Fruit fly (Drosophila melanogaster) whole organism, embryonic: ENCODE data around the gene RhoGAPp190.

Experiments used
- Adf1 ChIP-seq: fragments of 200-800 bp; sonication (Bioruptor generic); IDR thresholded peaks from 2 replicates; pipeline ENCODE4 v1.3.6; 2022; ENCODE audit warnings: missing biosample characterization, missing genetic modification characterization
- CG12236 ChIP-seq: fragments of 200-800 bp; sonication (Bioruptor generic); optimal IDR thresholded peaks from 2 replicates; lab custom pipeline; 2016; ENCODE audit warnings: missing biosample characterization, missing genetic modification characterization
- CG13424 ChIP-seq: fragments of 200-800 bp; sonication (Bioruptor generic); optimal IDR thresholded peaks from 2 replicates; lab custom pipeline; 2019; ENCODE audit warnings: missing biosample characterization, mild to moderate bottlenecking, missing genetic modification characterization, moderate library complexity
- CG1832 ChIP-seq: fragments of 200-800 bp; sonication (Bioruptor generic); optimal IDR thresholded peaks from 2 replicates; lab custom pipeline; 2017; ENCODE audit warnings: missing biosample characterization, mild to moderate bottlenecking, missing genetic modification characterization, inconsistent platforms
- CG34224 ChIP-seq: fragments of 200-800 bp; sonication (Bioruptor generic); IDR thresholded peaks from 3 replicates; pipeline ENCODE4 v1.3.6; 2022; ENCODE audit warnings: missing biosample characterization, missing genetic modification characterization; ENCODE audit not compliant: partially characterized antibody
- CG42726 ChIP-seq: fragments of 200-800 bp; sonication (Bioruptor generic); IDR thresholded peaks from 2 replicates; pipeline ENCODE4 v1.3.6; 2022; ENCODE audit warnings: missing biosample characterization, missing genetic modification characterization; ENCODE audit not compliant: partially characterized antibody
- CG6791 ChIP-seq: fragments of 200-800 bp; sonication (Bioruptor generic); IDR thresholded peaks from 3 replicates; pipeline ENCODE4 v1.3.6; 2022; ENCODE audit warnings: missing biosample characterization, missing genetic modification characterization; ENCODE audit not compliant: partially characterized antibody
- CG8478 ChIP-seq: fragments of >200 bp; optimal IDR thresholded peaks from 2 replicates; lab custom pipeline; 2018
- CG9727 ChIP-seq: fragments of 200-800 bp; sonication (Bioruptor generic); optimal IDR thresholded peaks from 3 replicates; lab custom pipeline; 2017; ENCODE audit warnings: missing biosample characterization, mild to moderate bottlenecking, missing genetic modification characterization
- CG9797 ChIP-seq: fragments of 200-800 bp; sonication (Bioruptor generic); optimal IDR thresholded peaks from 3 replicates; lab custom pipeline; 2018; ENCODE audit warnings: missing biosample characterization, mild to moderate bottlenecking, missing genetic modification characterization
- Deaf1 ChIP-seq: fragments of 200-800 bp; optimal IDR thresholded peaks from 3 replicates; lab custom pipeline; 2019; ENCODE audit warnings: missing biosample characterization, mild to moderate bottlenecking, missing genetic modification characterization, moderate library complexity
- Drgx ChIP-seq: fragments of 200-800 bp; sonication (Bioruptor generic); IDR thresholded peaks from 2 replicates; pipeline ENCODE4 v1.3.6; 2022; ENCODE audit warnings: missing biosample characterization, missing genetic modification characterization
- Eip74EF ChIP-seq, 2 experiments: fragments of 200-800 bp in 1 of 2; fragments of >200 bp in 1 of 2; sonication (Bioruptor generic) in 1 of 2; optimal IDR thresholded peaks; 2 replicates each; lab custom pipeline; 2017 to 2019; ENCODE audit warnings: missing biosample characterization in 2 of 2, missing genetic modification characterization in 2 of 2, mild to moderate bottlenecking in 1 of 2, moderate library complexity in 1 of 2
- Ets97D ChIP-seq: fragments of 200-800 bp; sonication (Bioruptor generic); optimal IDR thresholded peaks from 3 replicates; lab custom pipeline; 2016; ENCODE audit warnings: missing biosample characterization, missing genetic modification characterization
- MBD-R2 ChIP-seq: fragments of 200-800 bp; sonication (Bioruptor generic); IDR thresholded peaks from 2 replicates; pipeline ENCODE4 v1.3.6; 2022; ENCODE audit warnings: missing biosample characterization, missing genetic modification characterization
- MTF-1 ChIP-seq: fragments of 200-800 bp; sonication (Bioruptor generic); optimal IDR thresholded peaks from 2 replicates; lab custom pipeline; 2018; ENCODE audit warnings: missing biosample characterization, mild to moderate bottlenecking, missing genetic modification characterization, borderline replicate concordance
- Max ChIP-seq: fragments of 200-800 bp; sonication (Bioruptor generic); optimal IDR thresholded peaks from 2 replicates; lab custom pipeline; 2016; ENCODE audit warnings: missing biosample characterization, mild to moderate bottlenecking, missing genetic modification characterization
- NfI ChIP-seq: fragments of 200-800 bp; sonication (Bioruptor generic); optimal IDR thresholded peaks from 3 replicates; lab custom pipeline; 2018; ENCODE audit warnings: missing biosample characterization, mild to moderate bottlenecking, missing genetic modification characterization, moderate library complexity
- Scr ChIP-seq: fragments of 200-800 bp; sonication (Bioruptor generic); IDR thresholded peaks from 2 replicates; pipeline ENCODE4 v1.3.6; 2022; ENCODE audit warnings: missing biosample characterization, missing genetic modification characterization; ENCODE audit not compliant: partially characterized antibody
- Stat92E ChIP-seq, 3 experiments: fragments of >200 bp in 2 of 3; fragments of 200-800 bp in 1 of 3; sonication (Bioruptor generic) in 1 of 3; optimal IDR thresholded peaks; 2 replicates each; lab custom pipeline; 2017 to 2019; ENCODE audit warnings: missing biosample characterization in 3 of 3, missing genetic modification characterization in 3 of 3, mild to moderate bottlenecking in 1 of 3, moderate library complexity in 1 of 3
- Taf1 ChIP-seq: fragments of 200-800 bp; sonication (Bioruptor generic); IDR thresholded peaks from 2 replicates; pipeline ENCODE4 v1.3.6; 2022; ENCODE audit warnings: missing biosample characterization, missing genetic modification characterization
- Xbp1 ChIP-seq: fragments of 200-800 bp; sonication (Bioruptor generic); optimal IDR thresholded peaks from 3 replicates; lab custom pipeline; 2016; ENCODE audit warnings: missing biosample characterization, mild to moderate bottlenecking, missing genetic modification characterization
- YL-1 ChIP-seq: fragments of 200-800 bp; sonication (Bioruptor generic); optimal IDR thresholded peaks from 3 replicates; lab custom pipeline; 2017; ENCODE audit warnings: missing biosample characterization, mild to moderate bottlenecking, missing genetic modification characterization
- amos ChIP-seq: fragments of 200-800 bp; sonication (Bioruptor generic); IDR thresholded peaks from 2 replicates; pipeline ENCODE4 v1.3.6; 2022; ENCODE audit warnings: missing biosample characterization, missing genetic modification characterization; ENCODE audit not compliant: partially characterized antibody
- bbx ChIP-seq: fragments of 200-800 bp; sonication (Bioruptor generic); IDR thresholded peaks from 2 replicates; pipeline ENCODE4 v1.3.6; 2022; ENCODE audit warnings: missing biosample characterization, missing genetic modification characterization; ENCODE audit not compliant: partially characterized antibody
- dm ChIP-seq: fragments of 200-800 bp; sonication (Bioruptor generic); optimal IDR thresholded peaks from 3 replicates; lab custom pipeline; 2016; ENCODE audit warnings: missing biosample characterization, missing genetic modification characterization
- dmrt11E ChIP-seq: fragments of 200-800 bp; sonication (Bioruptor generic); optimal IDR thresholded peaks from 3 replicates; lab custom pipeline; 2018; ENCODE audit warnings: missing biosample characterization, mild to moderate bottlenecking, missing genetic modification characterization, moderate library complexity
- ewg ChIP-seq: fragments of 200-800 bp; sonication (Bioruptor generic); optimal IDR thresholded peaks from 3 replicates; lab custom pipeline; 2017; ENCODE audit warnings: mild to moderate bottlenecking, missing biosample characterization, missing genetic modification reagents, missing genetic modification characterization
- exex ChIP-seq: fragments of 200-800 bp; sonication (Bioruptor generic); optimal IDR thresholded peaks from 4 replicates; lab custom pipeline; 2018; ENCODE audit warnings: missing biosample characterization, mild to moderate bottlenecking, missing genetic modification characterization, moderate library complexity
- fu2 ChIP-seq: fragments of 200-800 bp; sonication (Bioruptor generic); optimal IDR thresholded peaks from 2 replicates; lab custom pipeline; 2016; ENCODE audit warnings: missing biosample characterization, missing genetic modification characterization
- knrl ChIP-seq: fragments of 200-800 bp; sonication (Bioruptor generic); IDR thresholded peaks from 3 replicates; pipeline ENCODE4 v1.3.6; 2022; ENCODE audit warnings: missing biosample characterization, missing genetic modification characterization; ENCODE audit not compliant: partially characterized antibody
- nerfin-1 ChIP-seq: fragments of 200-800 bp; sonication (Bioruptor generic); optimal IDR thresholded peaks from 3 replicates; lab custom pipeline; 2019; ENCODE audit warnings: missing biosample characterization, mild to moderate bottlenecking, missing genetic modification characterization, moderate library complexity
- nerfin-2 ChIP-seq: fragments of 200-800 bp; sonication (Bioruptor generic); IDR thresholded peaks from 2 replicates; pipeline ENCODE4 v1.3.6; 2022; ENCODE audit warnings: missing biosample characterization, missing genetic modification characterization; ENCODE audit not compliant: partially characterized antibody
- nmo ChIP-seq: fragments of 200-800 bp; sonication (Bioruptor generic); optimal IDR thresholded peaks from 2 replicates; lab custom pipeline; 2018; ENCODE audit warnings: missing biosample characterization, mild to moderate bottlenecking, missing genetic modification characterization, moderate library complexity
- odd ChIP-seq: fragments of 200-800 bp; sonication (Bioruptor generic); optimal IDR thresholded peaks from 2 replicates; lab custom pipeline; 2017; ENCODE audit warnings: missing biosample characterization, mild to moderate bottlenecking, missing genetic modification characterization
- pros ChIP-seq: fragments of 200-800 bp; sonication (Bioruptor generic); optimal IDR thresholded peaks from 3 replicates; lab custom pipeline; 2019; ENCODE audit warnings: missing biosample characterization, mild to moderate bottlenecking, missing genetic modification characterization, moderate library complexity
- rib ChIP-seq: fragments of 200-800 bp; sonication (Bioruptor generic); IDR thresholded peaks from 2 replicates; pipeline ENCODE4 v1.3.6; 2022; ENCODE audit warnings: missing biosample characterization, missing genetic modification characterization
- row ChIP-seq: fragments of 200-800 bp; sonication (Bioruptor generic); IDR thresholded peaks from 3 replicates; pipeline ENCODE4 v1.3.6; 2022; ENCODE audit warnings: missing biosample characterization, missing genetic modification characterization
- sens-2 ChIP-seq: fragments of 200-800 bp; sonication (Bioruptor generic); IDR thresholded peaks from 2 replicates; pipeline ENCODE4 v1.3.6; 2022; ENCODE audit warnings: missing biosample characterization, missing genetic modification characterization
- sisA ChIP-seq: fragments of 200-800 bp; sonication (Bioruptor generic); IDR thresholded peaks from 2 replicates; pipeline ENCODE4 v1.3.6; 2022; ENCODE audit warnings: missing biosample characterization, missing genetic modification characterization
- slbo ChIP-seq: fragments of 200-800 bp; sonication (Bioruptor generic); IDR thresholded peaks from 2 replicates; pipeline ENCODE4 v1.3.6; 2022; ENCODE audit warnings: missing biosample characterization, missing genetic modification characterization
- sna ChIP-seq: fragments of 200-800 bp; sonication (Bioruptor generic); IDR thresholded peaks from 2 replicates; pipeline ENCODE4 v1.3.6; 2022; ENCODE audit warnings: missing biosample characterization, missing genetic modification characterization; ENCODE audit not compliant: partially characterized antibody
- sob ChIP-seq: fragments of 200-800 bp; sonication (Bioruptor generic); IDR thresholded peaks from 2 replicates; pipeline ENCODE4 v1.3.6; 2022; ENCODE audit warnings: missing biosample characterization, missing genetic modification characterization
- stwl ChIP-seq: fragments of 200-800 bp; sonication (Bioruptor generic); optimal IDR thresholded peaks from 3 replicates; lab custom pipeline; 2018; ENCODE audit warnings: missing biosample characterization, mild to moderate bottlenecking, missing genetic modification characterization, moderate library complexity
- tna ChIP-seq: fragments of 200-800 bp; sonication (Bioruptor generic); IDR thresholded peaks from 2 replicates; pipeline ENCODE4 v1.3.6; 2022; ENCODE audit warnings: missing biosample characterization, missing genetic modification characterization; ENCODE audit not compliant: partially characterized antibody
- unc-4 ChIP-seq: fragments of 200-800 bp; sonication (Bioruptor generic); IDR thresholded peaks from 2 replicates; pipeline ENCODE4 v1.3.6; 2022; ENCODE audit warnings: missing biosample characterization, missing genetic modification characterization; ENCODE audit not compliant: partially characterized antibody
- zen2 ChIP-seq: fragments of 200-800 bp; sonication (Bioruptor generic); IDR thresholded peaks from 3 replicates; pipeline ENCODE4 v1.3.6; 2022; ENCODE audit warnings: missing biosample characterization, missing genetic modification characterization; ENCODE audit not compliant: partially characterized antibody

Gene RhoGAPp190

DNA sequence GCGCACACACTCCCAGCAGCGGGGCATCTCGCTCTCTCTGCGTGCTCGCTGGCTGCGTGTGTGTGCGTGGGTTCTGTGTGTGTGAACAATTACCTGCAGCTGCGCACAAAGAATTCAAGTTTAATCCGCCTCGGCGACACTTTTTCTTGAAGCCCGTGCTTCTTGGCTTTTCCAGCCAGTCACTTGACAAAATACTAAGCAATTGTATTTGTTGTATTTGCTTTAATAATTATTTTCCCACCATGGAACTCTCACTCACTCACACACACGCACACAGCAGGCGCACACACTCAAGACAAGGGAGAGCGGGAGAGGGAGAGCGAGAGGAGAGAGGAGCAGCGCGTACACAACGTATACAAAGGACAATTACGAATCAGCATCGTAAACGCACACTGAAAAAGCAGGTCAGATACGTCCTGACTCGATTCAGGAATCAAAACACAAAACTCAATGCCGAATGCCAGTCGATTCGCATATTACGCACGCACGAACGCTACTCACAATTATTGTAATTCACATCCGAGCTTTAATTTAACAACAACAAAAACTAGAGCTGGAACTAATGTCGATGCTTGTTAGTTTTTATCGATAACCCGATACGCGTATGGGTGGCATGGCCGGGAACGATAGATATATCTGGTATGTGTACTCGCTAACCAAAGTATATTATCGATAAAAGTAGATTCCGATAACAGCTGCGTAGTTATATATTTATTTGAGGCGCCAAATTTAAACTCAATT, at the start of gene RhoGAPp190 (continued):
- TF ChIP-seq NfI (peak; percentile 13), CG9797 (GFP tag; lab: Kevin White, UChicago) (peak; percentile 45), Taf1 (GFP tag; lab: Robert Waterston, UW) (no peak), row (GFP tag; lab: Robert Waterston, UW) (0 out of 3 replicates have a peak, but pooled peaks have one; percentile 9), MTF-1 (GFP tag; lab: Kevin White, UChicago) (no peak), tna (GFP tag; lab: Robert Waterston, UW) (peak; percentile 96), CG34224 (GFP tag; lab: Robert Waterston, UW) (peak; percentile 96), Scr (GFP tag; lab: Robert Waterston, UW) (peak; percentile 82), CG8478 (lab: Kevin White, UChicago) (peak; percentile 88), CG42726 (GFP tag; lab: Robert Waterston, UW) (peak; percentile 57; the same call in 1 of the 2 replicates), pros (GFP tag; lab: Kevin White, UChicago) (peak; percentile 24), unc-4 (GFP tag; lab: Robert Waterston, UW) (peak; percentile 88), sna (GFP tag; lab: Robert Waterston, UW) (peak; percentile 88), slbo (no peak), MBD-R2 (peak; percentile 9), exex (peak; percentile 19), Max (GFP tag; lab: Kevin White, UChicago) (no peak), Xbp1 (peak; percentile 7), Ets97D (GFP tag; lab: Kevin White, UChicago) (peak; percentile 66), amos (peak; percentile 91; the same call in 1 of the 2 replicates), sob (peak; percentile 58; the same call in 1 of the 2 replicates), stwl (peak; percentile 50), CG6791 (GFP tag; lab: Robert Waterston, UW) (peak; percentile 97), nmo (GFP tag; lab: Kevin White, UChicago) (peak; percentile 18), ewg (peak; percentile 90), Stat92E (GFP tag; optimal IDR thresholded peaks at IDR 0.05; lab: Kevin White, UChicago) (peak in 1 of 3 experiments; percentile 39), nerfin-2 (GFP tag; lab: Robert Waterston, UW) (peak; percentile 99), dm (GFP tag; lab: Kevin White, UChicago) (peak; percentile 17), Deaf1 (tag; lab: Kevin White, UChicago) (peak; percentile 51), YL-1 (GFP tag; lab: Kevin White, UChicago) (peak; percentile 23), CG1832 (peak; percentile 91), zen2 (peak; percentile 91), dmrt11E (no peak), knrl (GFP tag; lab: Robert Waterston, UW) (peak; percentile 75), sens-2 (GFP tag; lab: Robert Waterston, UW) (no peak), bbx (GFP tag; lab: Robert Waterston, UW) (peak; percentile 96)

dm6 chrX:17698864-17699504, 46.6 kb upstream of the RhoGAPp190 start:
- TF ChIP-seq CG12236 (GFP tag; lab: Kevin White, UChicago) (peak; percentile 82), slbo (peak; percentile 80), Eip74EF (GFP tag; optimal IDR thresholded peaks at IDR 0.05; lab: Kevin White, UChicago) (peak in 1 of 2 experiments; percentile 73), rib (GFP tag; lab: Robert Waterston, UW) (no peak), Drgx (peak; percentile 85), fu2 (GFP tag; lab: Kevin White, UChicago) (peak; percentile 62), sisA (peak; percentile 73), odd (GFP tag; lab: Kevin White, UChicago) (peak; percentile 87), Adf1 (GFP tag; lab: Robert Waterston, UW) (no peak), nerfin-1 (tag; lab: Kevin White, UChicago) (peak; percentile 81), CG9727 (peak; percentile 92), CG13424 (peak; percentile 93)
